Worm (Caenorhabditis elegans): ENCODE results near the gene W07G4.1.
A peak's percentile ranks its signal among the peaks of the same experiment; 100 is the strongest.

Gene W07G4.1

DNA sequence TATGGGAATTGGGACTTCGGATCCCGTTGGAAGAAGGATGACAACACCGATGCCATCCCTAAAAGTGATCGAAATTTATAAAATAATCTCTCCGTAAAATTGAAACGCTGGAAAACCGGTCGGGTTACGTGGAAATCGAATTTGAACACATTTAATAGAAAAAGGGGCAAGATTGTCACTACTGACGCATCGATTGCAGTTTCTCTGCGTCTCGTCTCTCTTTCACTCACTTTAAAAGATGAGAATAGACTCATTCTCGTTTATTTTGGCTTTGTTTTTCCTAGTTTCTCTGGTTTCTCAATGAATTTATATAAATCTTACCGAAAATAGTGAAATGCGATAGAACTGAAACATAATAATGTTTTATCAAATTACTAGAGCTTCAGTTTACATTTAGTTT is 8.3 kb downstream of the W07G4.1 start, which contains the start of gene scyl-1 (continued):
- TF ChIP-seq aly-2 (tag; optimal IDR thresholded peaks at IDR 0.05) (no peak), Y48G9A.11 (GFP tag; IDR thresholded peaks at IDR 0.05) (no peak), rbr-2 (tag; optimal IDR thresholded peaks at IDR 0.05) (peak; percentile 68), pqm-1 (tag; optimal IDR thresholded peaks at IDR 0.05) (no peak), hif-1 (tag; optimal IDR thresholded peaks at IDR 0.05) (peak in 1 of 2 experiments; percentile 46), ZK546.5 (tag; optimal IDR thresholded peaks at IDR 0.05) (no peak), fkh-10 (GFP tag; optimal IDR thresholded peaks at IDR 0.05) (peak; percentile 23), F44E2.7 (GFP tag; IDR thresholded peaks at IDR 0.05) (no peak), aha-1 (tag) (no peak), nhr-25 (tag; optimal IDR thresholded peaks at IDR 0.05; ENCODE audit: borderline replicate concordance, insufficient read depth) (peak; percentile 48), spr-1 (tag; optimal IDR thresholded peaks at IDR 0.05) (peak; percentile 10), duxl-1 (tag; optimal IDR thresholded peaks at IDR 0.05; ENCODE audit: poor library complexity) (peak; percentile 30), hlh-30 (tag; optimal IDR thresholded peaks at IDR 0.05; ENCODE audit: insufficient read depth) (no peak), R02D3.7 (tag; optimal IDR thresholded peaks at IDR 0.05) (no peak), ama-1 (optimal IDR thresholded peaks at IDR 0.05) (no peak), nhr-77 (tag; optimal IDR thresholded peaks at IDR 0.05) (peak; percentile 56), set-16 (GFP tag; IDR thresholded peaks at IDR 0.05) (no peak), T26A8.4 (GFP tag; IDR thresholded peaks at IDR 0.05) (peak; percentile 75), daf-16 (GFP tag; optimal IDR thresholded peaks at IDR 0.05) (no peak), daf-16 (tag; optimal IDR thresholded peaks at IDR 0.05) (no peak), mxl-3 (GFP tag; optimal IDR thresholded peaks at IDR 0.05) (peak; percentile 15), snpc-4 (tag; optimal IDR thresholded peaks at IDR 0.05) (no peak), ZK337.2 (GFP tag; IDR thresholded peaks at IDR 0.05) (no peak), ceh-28 (tag; optimal IDR thresholded peaks at IDR 0.05) (no peak), ztf-11 (tag; optimal IDR thresholded peaks at IDR 0.05) (no peak), dpl-1 (GFP tag; optimal IDR thresholded peaks at IDR 0.05) (peak; percentile 74), saeg-2 (GFP tag; IDR thresholded peaks at IDR 0.05) (no peak), F10B5.3 (tag; optimal IDR thresholded peaks at IDR 0.05) (no peak), sdz-12 (GFP tag; optimal IDR thresholded peaks at IDR 0.05) (no peak), mdt-29 (GFP tag; IDR thresholded peaks at IDR 0.05) (no peak), zag-1 (tag; optimal IDR thresholded peaks at IDR 0.05) (no peak)

ce11 chrV:13043195-13043762 is 10.0 kb downstream of the W07G4.1 start, which contains the start of gene lap-2:
lap-2 (plus strand) TSS chrV:13043712.
- TF ChIP-seq ctbp-1 (GFP tag; IDR thresholded peaks at IDR 0.05) = no peak
- peak; percentile 85 for TF ChIP-seq dve-1 (tag; optimal IDR thresholded peaks at IDR 0.05; ENCODE audit: insufficient read depth)
- TF ChIP-seq ces-1 (GFP tag; optimal IDR thresholded peaks at IDR 0.05) = no peak
- TF ChIP-seq T20F7.1 (GFP tag; optimal IDR thresholded peaks at IDR 0.05) = no peak
- TF ChIP-seq cey-2 (tag; optimal IDR thresholded peaks at IDR 0.05; ENCODE audit: borderline replicate concordance, insufficient read depth) = no peak
- peak; percentile 93 for TF ChIP-seq ceh-20 (GFP tag; IDR thresholded peaks at IDR 0.05)
- TF ChIP-seq lin-38 (GFP tag; IDR thresholded peaks at IDR 0.05) = no peak; the same call in 1 of the 2 replicates
- TF ChIP-seq mxl-2 (GFP tag; conservative IDR thresholded peaks at IDR 0.05) = no peak
- no peak for TF ChIP-seq nhr-76 (tag; optimal IDR thresholded peaks at IDR 0.05)
- TF ChIP-seq zip-2 (tag; optimal IDR thresholded peaks at IDR 0.05) = no peak
- no peak for TF ChIP-seq egl-27 (tag; optimal IDR thresholded peaks at IDR 0.05)
- no peak for TF ChIP-seq madf-5 (GFP tag; IDR thresholded peaks at IDR 0.05)
- TF ChIP-seq ceh-62 (tag; optimal IDR thresholded peaks at IDR 0.05) = no peak
- no peak for TF ChIP-seq mdl-1 (tag; optimal IDR thresholded peaks at IDR 0.05)
- no peak for TF ChIP-seq lin-39 (tag; optimal IDR thresholded peaks at IDR 0.05)
- no peak for TF ChIP-seq ztf-11 (tag; optimal IDR thresholded peaks at IDR 0.05)
- TF ChIP-seq zfp-3 (GFP tag; conservative IDR thresholded peaks at IDR 0.05) = no peak
- no peak for TF ChIP-seq Y48G9A.11 (GFP tag; IDR thresholded peaks at IDR 0.05)
- TF ChIP-seq unc-39 (tag; optimal IDR thresholded peaks at IDR 0.05) = no peak
- TF ChIP-seq T26A8.4 (GFP tag; IDR thresholded peaks at IDR 0.05) = no peak
- no peak for TF ChIP-seq nhr-111 (GFP tag; optimal IDR thresholded peaks at IDR 0.05)
- TF ChIP-seq gei-8 (GFP tag; optimal IDR thresholded peaks at IDR 0.05) = no peak
- no peak for TF ChIP-seq nhr-42 (GFP tag; IDR thresholded peaks at IDR 0.05)
- TF ChIP-seq tra-1 (GFP tag; IDR thresholded peaks at IDR 0.05) = peak; percentile 96
